Fruit fly (Drosophila melanogaster): ENCODE results near the gene CG15370.

Gene CG15370

DNA sequence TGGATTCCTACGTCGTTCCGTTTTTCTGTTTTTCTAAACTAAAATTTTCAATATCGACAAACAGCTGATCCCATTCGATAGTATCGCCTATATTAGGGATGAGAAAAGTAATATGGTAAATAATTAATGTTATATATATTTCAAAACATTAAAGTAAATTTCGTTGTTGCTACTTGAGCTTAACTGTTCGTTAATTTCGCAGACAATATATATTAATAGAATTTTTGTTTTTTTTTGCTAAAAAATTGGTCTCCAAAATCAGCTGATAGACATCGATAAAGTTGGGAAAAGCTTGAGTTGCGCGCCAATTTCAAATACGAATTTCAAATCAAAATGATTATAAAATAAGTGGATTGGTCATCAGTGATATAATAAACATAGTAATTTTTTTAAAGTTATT lies 28.9 kb upstream of the CG15370 start, which contains the start of gene CG12118 (continued):
- TF ChIP-seq gcm (GFP tag; optimal IDR thresholded peaks at IDR 0.05) = peak; percentile 64
- TF ChIP-seq CG11247 (GFP tag; IDR thresholded peaks at IDR 0.05) = peak; percentile 83
- peak; percentile 45; the same call in 1 of the 2 replicates for TF ChIP-seq Rx (GFP tag; IDR thresholded peaks at IDR 0.05)
- TF ChIP-seq zfh2 (GFP tag; optimal IDR thresholded peaks at IDR 0.05) = peak; percentile 69
- TF ChIP-seq CG9727 (GFP tag; optimal IDR thresholded peaks at IDR 0.05) = peak; percentile 84
- peak; percentile 84 for TF ChIP-seq CG2889 (GFP tag; IDR thresholded peaks at IDR 0.05)
- no peak for TF ChIP-seq dm (GFP tag; optimal IDR thresholded peaks at IDR 0.05)
- no peak for TF ChIP-seq TFAM (GFP tag; optimal IDR thresholded peaks at IDR 0.05)
- no peak for TF ChIP-seq bowl (GFP tag; IDR thresholded peaks at IDR 0.05)
- peak; percentile 89 for TF ChIP-seq az2 (GFP tag; optimal IDR thresholded peaks at IDR 0.05)
- peak; percentile 60 for TF ChIP-seq CG9215 (GFP tag; IDR thresholded peaks at IDR 0.05)
- TF ChIP-seq Dp (GFP tag; optimal IDR thresholded peaks at IDR 0.05) = peak; percentile 87
- TF ChIP-seq CG16813 (GFP tag; IDR thresholded peaks at IDR 0.05; ENCODE audit: partially characterized antibody) = peak; percentile 92
- peak; percentile 22 for TF ChIP-seq twi (tag; optimal IDR thresholded peaks at IDR 0.05)
- peak; percentile 71; the same call in 2 of the 3 replicates for TF ChIP-seq ase (GFP tag; IDR thresholded peaks at IDR 0.05)
- TF ChIP-seq Xbp1 (GFP tag; optimal IDR thresholded peaks at IDR 0.05) = peak; percentile 90
- TF ChIP-seq mld (GFP tag; IDR thresholded peaks at IDR 0.05; ENCODE audit: partially characterized antibody) = peak; percentile 90; the same call in 2 of the 3 replicates
- no peak for TF ChIP-seq pita (GFP tag; optimal IDR thresholded peaks at IDR 0.05)
- TF ChIP-seq Mad (GFP tag; optimal IDR thresholded peaks at IDR 0.05) = peak; percentile 74
- TF ChIP-seq CG43689 (GFP tag; IDR thresholded peaks at IDR 0.05) = peak; percentile 45; the same call in 1 of the 2 replicates
- TF ChIP-seq CG11504 (tag; optimal IDR thresholded peaks at IDR 0.05) = peak; percentile 77
- peak; percentile 39 for TF ChIP-seq CG2202 (tag; optimal IDR thresholded peaks at IDR 0.05)
- peak; percentile 14; the same call in 1 of the 2 replicates for TF ChIP-seq onecut (GFP tag; IDR thresholded peaks at IDR 0.05)
- TF ChIP-seq scrt (GFP tag; optimal IDR thresholded peaks at IDR 0.05) = peak; percentile 43
- TF ChIP-seq grau (tag; optimal IDR thresholded peaks at IDR 0.05) = peak; percentile 67
- peak; percentile 70; the same call in 1 of the 2 replicates for TF ChIP-seq CG42726 (GFP tag; IDR thresholded peaks at IDR 0.05; ENCODE audit: partially characterized antibody)
- peak; percentile 72 for TF ChIP-seq CG10462 (GFP tag; optimal IDR thresholded peaks at IDR 0.05)
- TF ChIP-seq phol (tag; optimal IDR thresholded peaks at IDR 0.05) = peak; percentile 81
- TF ChIP-seq CG13287 (GFP tag; IDR thresholded peaks at IDR 0.05; ENCODE audit: partially characterized antibody) = peak; percentile 96
- peak; percentile 79 for TF ChIP-seq tgo (GFP tag; IDR thresholded peaks at IDR 0.05)
- peak; percentile 75 for TF ChIP-seq CG13123 (GFP tag; optimal IDR thresholded peaks at IDR 0.05)
- peak; percentile 61 for TF ChIP-seq Med (GFP tag)

dm6 chrX:9200234-9200633 lies 25.0 kb upstream of the CG15370 start:
- TF ChIP-seq cwo (GFP tag; optimal IDR thresholded peaks at IDR 0.05) (peak; percentile 20), bab2 (GFP tag; optimal IDR thresholded peaks at IDR 0.05) (no peak), Lim3 (GFP tag; IDR thresholded peaks at IDR 0.05) (no peak), wek (GFP tag; optimal IDR thresholded peaks at IDR 0.05) (no peak), mirr (GFP tag; optimal IDR thresholded peaks at IDR 0.05) (peak; percentile 67), grn (GFP tag; optimal IDR thresholded peaks at IDR 0.05) (peak; percentile 84), emc (GFP tag; optimal IDR thresholded peaks at IDR 0.05) (no peak), exex (tag; optimal IDR thresholded peaks at IDR 0.05) (peak; percentile 72), sug (tag; optimal IDR thresholded peaks at IDR 0.05) (peak; percentile 99), sd (tag; optimal IDR thresholded peaks at IDR 0.05) (peak; percentile 6), chinmo (GFP tag; IDR thresholded peaks at IDR 0.05; ENCODE audit: partially characterized antibody) (peak; percentile 84; the same call in 2 of the 4 replicates), Pdp1 (GFP tag; optimal IDR thresholded peaks at IDR 0.05) (peak in 1 of 2 experiments; percentile 8), CG9609 (GFP tag; optimal IDR thresholded peaks at IDR 0.05) (no peak), CG12769 (tag; optimal IDR thresholded peaks at IDR 0.05) (peak; percentile 2), ftz-f1 (GFP tag; optimal IDR thresholded peaks at IDR 0.05) (peak; percentile 74), CG14441 (GFP tag; IDR thresholded peaks at IDR 0.05) (no peak), mam (GFP tag; optimal IDR thresholded peaks at IDR 0.05) (no peak), cg (GFP tag; optimal IDR thresholded peaks at IDR 0.05) (no peak), CG9727 (GFP tag; optimal IDR thresholded peaks at IDR 0.05) (no peak), stwl (tag; optimal IDR thresholded peaks at IDR 0.05) (no peak), Med (GFP tag) (no peak)
